Fruit fly (Drosophila melanogaster) Kc167 (cell line): Measurements from ENCODE around the gene CG8006.

Source experiments
- insv ChIP-seq: fragments of >200 bp; optimal IDR thresholded peaks from 3 replicates; lab custom pipeline; 2018; ENCODE audit warnings: missing external identifiers
- psq ChIP-seq: fragments of >200 bp; optimal IDR thresholded peaks from 2 replicates; lab custom pipeline; 2017; ENCODE audit warnings: missing external identifiers

DNA sequence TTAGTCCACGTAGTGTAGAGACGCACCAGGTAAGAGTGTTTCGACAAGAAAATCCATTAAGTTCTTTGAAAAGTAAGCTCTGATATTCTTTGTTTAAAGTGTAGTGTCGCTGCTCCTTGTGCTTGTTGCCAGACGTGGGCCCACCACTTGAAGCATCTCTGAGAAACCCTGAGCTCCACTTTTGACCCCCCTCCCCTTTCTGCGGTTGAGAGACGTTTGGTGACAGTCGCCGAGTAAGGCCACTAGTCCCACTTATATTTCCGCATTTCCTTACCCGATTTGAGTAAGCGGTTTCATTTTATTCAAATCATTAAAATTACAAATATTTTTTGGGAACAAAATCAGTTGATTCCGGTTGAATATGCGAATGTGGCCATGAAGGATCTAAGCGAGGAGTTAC lies at the start of gene CG8006:
- TF ChIP-seq psq (lab: Kevin White, UChicago) (no peak), insv (lab: Kevin White, UChicago) (no peak)
